Worm (Caenorhabditis elegans) whole organism, L1 larva: Measurements from ENCODE around the gene B0524.3.
A peak's percentile ranks its signal among the peaks of the same experiment; 100 is the strongest.

ENCODE experiments used
- C34B4.2 ChIP-seq: sonication (generic microtip); optimal IDR thresholded peaks from 2 replicates; lab custom pipeline; 2017; ENCODE audit warnings: mild to moderate bottlenecking, missing genetic modification characterization, missing compliant biosample characterization
- alr-1 ChIP-seq: fragments of 200-800 bp; sonication (Bioruptor generic); optimal IDR thresholded peaks from 2 replicates; lab custom pipeline; 2018; ENCODE audit warnings: borderline replicate concordance, mild to moderate bottlenecking, missing genetic modification characterization, missing compliant biosample characterization
- aly-2 ChIP-seq: fragments of 150-350 bp; optimal IDR thresholded peaks from 2 replicates; lab custom pipeline; 2014; ENCODE audit warnings: missing biosample characterization, missing genetic modification characterization
- blmp-1 ChIP-seq: fragments of 150-350 bp; optimal IDR thresholded peaks from 2 replicates; lab custom pipeline; 2014; ENCODE audit warnings: missing biosample characterization, missing genetic modification characterization
- ceh-63 ChIP-seq: fragments of 200-800 bp; sonication (Bioruptor generic); optimal IDR thresholded peaks from 2 replicates; lab custom pipeline; 2018; ENCODE audit warnings: mild to moderate bottlenecking, missing genetic modification characterization, missing compliant biosample characterization
- ceh-8 ChIP-seq: fragments of 200-800 bp; sonication (Bioruptor generic); optimal IDR thresholded peaks from 2 replicates; lab custom pipeline; 2018; ENCODE audit warnings: mild to moderate bottlenecking, missing genetic modification characterization, moderate library complexity, missing compliant biosample characterization
- ceh-90 ChIP-seq: sonication (generic microtip); optimal IDR thresholded peaks from 2 replicates; lab custom pipeline; 2016; ENCODE audit warnings: missing genetic modification characterization, missing compliant biosample characterization
- dpl-1 ChIP-seq, 3 experiments: fragments of 150-350 bp in 2 of 3; sonication (generic microtip) in 1 of 3; optimal IDR thresholded peaks; 2 replicates each; lab custom pipeline; 2014 to 2017; ENCODE audit warnings: missing biosample characterization in 3 of 3, missing genetic modification characterization in 3 of 3, missing genetic modification reagents in 3 of 3
- dsc-1 ChIP-seq: sonication (generic microtip); optimal IDR thresholded peaks from 2 replicates; lab custom pipeline; 2016; ENCODE audit warnings: mild to moderate bottlenecking, missing genetic modification characterization, missing compliant biosample characterization
- egl-13 ChIP-seq: sonication (generic microtip); optimal IDR thresholded peaks from 2 replicates; lab custom pipeline; 2016; ENCODE audit warnings: missing genotype, missing genetic modification reagents, missing genetic modification characterization, missing compliant biosample characterization
- ets-5 ChIP-seq: fragments of 200-800 bp; sonication (Bioruptor generic); IDR thresholded peaks from 2 replicates; pipeline ENCODE4 v1.3.6; 2022; ENCODE audit warnings: missing genetic modification characterization, missing compliant biosample characterization
- fkh-10 ChIP-seq: sonication (generic microtip); optimal IDR thresholded peaks from 2 replicates; lab custom pipeline; 2017; ENCODE audit warnings: missing biosample characterization, missing genetic modification reagents, missing genetic modification characterization
- fkh-8 ChIP-seq: sonication (generic microtip); optimal IDR thresholded peaks from 2 replicates; lab custom pipeline; 2016; ENCODE audit warnings: mild to moderate bottlenecking, missing genetic modification characterization, missing compliant biosample characterization
- fos-1 ChIP-seq: fragments of 150-350 bp; optimal IDR thresholded peaks from 2 replicates; lab custom pipeline; 2014; ENCODE audit warnings: missing biosample characterization, missing genetic modification characterization
- grh-1 ChIP-seq: fragments of 200-800 bp; sonication (Bioruptor generic); IDR thresholded peaks from 2 replicates; pipeline ENCODE4 v1.3.6; 2022; ENCODE audit warnings: missing genetic modification reagents, missing genetic modification characterization, missing compliant biosample characterization
- hlh-17 ChIP-seq: fragments of 200-800 bp; sonication (Bioruptor generic); optimal IDR thresholded peaks from 2 replicates; lab custom pipeline; 2018; ENCODE audit warnings: missing genetic modification characterization, mild to moderate bottlenecking, missing compliant biosample characterization, moderate library complexity, borderline replicate concordance
- irx-1 ChIP-seq: sonication (generic microtip); optimal IDR thresholded peaks from 2 replicates; lab custom pipeline; 2016; ENCODE audit warnings: missing genetic modification characterization, missing compliant biosample characterization
- isw-1 ChIP-seq: fragments of 200-800 bp; sonication (Bioruptor generic); IDR thresholded peaks from 2 replicates; pipeline ENCODE4 v1.3.6; 2022; ENCODE audit warnings: missing genetic modification characterization, missing compliant biosample characterization
- lin-13 ChIP-seq: fragments of 150-350 bp; optimal IDR thresholded peaks from 2 replicates; lab custom pipeline; 2014; ENCODE audit warnings: missing biosample characterization, missing genetic modification reagents, missing genetic modification characterization
- lin-35 ChIP-seq, 2 experiments: fragments of 150-350 bp; optimal IDR thresholded peaks; 2 replicates each; lab custom pipeline; 2014; ENCODE audit warnings: missing biosample characterization in 2 of 2, missing genetic modification characterization in 2 of 2, missing genetic modification reagents in 2 of 2
- lir-3 ChIP-seq: sonication (generic microtip); optimal IDR thresholded peaks from 2 replicates; lab custom pipeline; 2016; ENCODE audit warnings: mild to moderate bottlenecking, missing genetic modification characterization, moderate library complexity, missing compliant biosample characterization; ENCODE audit not compliant: poor library complexity
- lsy-2 ChIP-seq, 2 experiments: fragments of 150-350 bp; optimal IDR thresholded peaks; 2 replicates each; lab custom pipeline; 2014; ENCODE audit warnings: missing biosample characterization in 2 of 2, missing genetic modification characterization in 2 of 2
- mdl-1 ChIP-seq, 2 experiments: fragments of 150-350 bp; optimal IDR thresholded peaks; 2 replicates each; lab custom pipeline; 2014 to 2017; ENCODE audit warnings: missing biosample characterization in 2 of 2, missing genetic modification characterization in 2 of 2, inconsistent platforms in 1 of 2
- mef-2 ChIP-seq: fragments of 150-350 bp; optimal IDR thresholded peaks from 2 replicates; lab custom pipeline; 2014; ENCODE audit warnings: missing biosample characterization, missing genetic modification characterization
- mep-1 ChIP-seq: fragments of 150-350 bp; optimal IDR thresholded peaks from 2 replicates; lab custom pipeline; 2014; ENCODE audit warnings: missing biosample characterization, missing genetic modification characterization
- nhr-11 ChIP-seq: fragments of 150-350 bp; optimal IDR thresholded peaks from 2 replicates; lab custom pipeline; 2014; ENCODE audit warnings: missing biosample characterization, missing genetic modification characterization
- nhr-12 ChIP-seq: sonication (generic microtip); optimal IDR thresholded peaks from 2 replicates; lab custom pipeline; 2017; ENCODE audit warnings: missing biosample characterization, missing genetic modification characterization
- nhr-237 ChIP-seq: fragments of 150-350 bp; optimal IDR thresholded peaks from 2 replicates; lab custom pipeline; 2014; ENCODE audit warnings: missing biosample characterization, missing genetic modification characterization
- nhr-28 ChIP-seq: fragments of 150-350 bp; optimal IDR thresholded peaks from 2 replicates; lab custom pipeline; 2014; ENCODE audit warnings: missing biosample characterization, missing genetic modification characterization
- nhr-47 ChIP-seq: sonication (generic microtip); optimal IDR thresholded peaks from 2 replicates; lab custom pipeline; 2016; ENCODE audit warnings: mild to moderate bottlenecking, missing genetic modification characterization, moderate library complexity, missing compliant biosample characterization
- nhr-71 ChIP-seq: sonication (generic microtip); optimal IDR thresholded peaks from 2 replicates; lab custom pipeline; 2016; ENCODE audit warnings: mild to moderate bottlenecking, missing genetic modification characterization, moderate library complexity, missing compliant biosample characterization
- nhr-84 ChIP-seq: sonication (generic microtip); optimal IDR thresholded peaks from 2 replicates; lab custom pipeline; 2017; ENCODE audit warnings: missing biosample characterization, missing genetic modification characterization
- nhr-90 ChIP-seq: sonication (generic microtip); optimal IDR thresholded peaks from 2 replicates; lab custom pipeline; 2016; ENCODE audit warnings: mild to moderate bottlenecking, missing genetic modification characterization, missing compliant biosample characterization; ENCODE audit not compliant: poor library complexity
- pag-3 ChIP-seq: sonication (generic microtip); optimal IDR thresholded peaks from 2 replicates; lab custom pipeline; 2017; ENCODE audit warnings: missing genetic modification characterization, mild to moderate bottlenecking, missing compliant biosample characterization, antibody characterized with exemption, borderline replicate concordance; ENCODE audit not compliant: insufficient read depth
- pax-3 ChIP-seq: fragments of 200-800 bp; sonication (Bioruptor generic); optimal IDR thresholded peaks from 2 replicates; lab custom pipeline; 2018; ENCODE audit warnings: mild to moderate bottlenecking, missing genetic modification characterization, moderate library complexity, missing compliant biosample characterization
- snpc-4 ChIP-seq: fragments of 150-350 bp; optimal IDR thresholded peaks from 2 replicates; lab custom pipeline; 2014; ENCODE audit warnings: missing biosample characterization, missing genetic modification characterization
- snu-23 ChIP-seq: sonication (generic microtip); optimal IDR thresholded peaks from 2 replicates; lab custom pipeline; 2016; ENCODE audit warnings: missing genetic modification characterization, missing compliant biosample characterization
- sox-4 ChIP-seq: sonication (generic microtip); optimal IDR thresholded peaks from 2 replicates; lab custom pipeline; 2016; ENCODE audit warnings: missing genetic modification characterization, missing compliant biosample characterization
- sup-37 ChIP-seq: fragments of 200-800 bp; sonication (Bioruptor generic); optimal IDR thresholded peaks from 2 replicates; lab custom pipeline; 2018; ENCODE audit warnings: mild to moderate bottlenecking, missing genetic modification characterization, missing compliant biosample characterization
- tbx-2 ChIP-seq: sonication (generic microtip); optimal IDR thresholded peaks from 2 replicates; lab custom pipeline; 2016; ENCODE audit warnings: missing genetic modification characterization, missing compliant biosample characterization
- tlp-1 ChIP-seq: fragments of 150-350 bp; optimal IDR thresholded peaks from 2 replicates; lab custom pipeline; 2014; ENCODE audit warnings: missing biosample characterization, missing genetic modification characterization
- unc-130 ChIP-seq: fragments of 150-350 bp; optimal IDR thresholded peaks from 2 replicates; lab custom pipeline; 2017; ENCODE audit warnings: missing biosample characterization, missing genetic modification characterization, inconsistent platforms
- unc-30 ChIP-seq: sonication (generic microtip); optimal IDR thresholded peaks from 2 replicates; lab custom pipeline; 2017; ENCODE audit warnings: missing biosample characterization, missing genetic modification characterization
- unc-62 ChIP-seq: fragments of 150-350 bp; optimal IDR thresholded peaks from 2 replicates; lab custom pipeline; 2014; ENCODE audit warnings: missing biosample characterization, missing genetic modification reagents, missing genetic modification characterization
- xbp-1 ChIP-seq: sonication (generic microtip); optimal IDR thresholded peaks from 2 replicates; lab custom pipeline; 2016; ENCODE audit warnings: missing genetic modification characterization, missing compliant biosample characterization
- zip-4 ChIP-seq: fragments of 200-800 bp; sonication (Bioruptor generic); optimal IDR thresholded peaks from 2 replicates; lab custom pipeline; 2018; ENCODE audit warnings: mild to moderate bottlenecking, missing genetic modification characterization, moderate library complexity, missing compliant biosample characterization
- ztf-11 ChIP-seq, 2 experiments: sonication (generic microtip); optimal IDR thresholded peaks; 2 replicates each; lab custom pipeline; 2016 to 2017; ENCODE audit warnings: missing genetic modification characterization in 2 of 2, missing biosample characterization in 1 of 2, missing compliant biosample characterization in 1 of 2
- ztf-4 ChIP-seq: fragments of 150-350 bp; optimal IDR thresholded peaks from 2 replicates; lab custom pipeline; 2014; ENCODE audit warnings: missing biosample characterization, missing genetic modification characterization

The B0524.3 gene

ce11 chrIII:1918311-1918932, 31.0 kb downstream of the B0524.3 start:
- no peak for TF ChIP-seq nhr-11
- no peak for TF ChIP-seq lin-35 (GFP tag; optimal IDR thresholded peaks at IDR 0.05; lab: Kevin White, UChicago)
- TF ChIP-seq dsc-1 (tag; lab: Kevin White, UChicago) = peak; percentile 71
- no peak for TF ChIP-seq dpl-1 (GFP tag; optimal IDR thresholded peaks at IDR 0.05; lab: Kevin White, UChicago)
- TF ChIP-seq unc-30 (tag; lab: Kevin White, UChicago) = no peak
- TF ChIP-seq ceh-90 (tag; lab: Kevin White, UChicago) = no peak
- peak; percentile 57 for TF ChIP-seq egl-13
- TF ChIP-seq fkh-8 (tag; lab: Kevin White, UChicago) = peak; percentile 78
- no peak for TF ChIP-seq tlp-1 (tag; lab: Kevin White, UChicago)
- no peak for TF ChIP-seq lin-13 (GFP tag; lab: Kevin White, UChicago)
- TF ChIP-seq lir-3 (tag; lab: Kevin White, UChicago) = no peak
- TF ChIP-seq sox-4 = peak; percentile 49
- no peak for TF ChIP-seq fkh-10 (GFP tag; lab: Kevin White, UChicago)
- no peak for TF ChIP-seq nhr-71 (tag; lab: Kevin White, UChicago)
- no peak for TF ChIP-seq nhr-84 (tag; lab: Kevin White, UChicago)
- TF ChIP-seq unc-62 = no peak
- TF ChIP-seq nhr-47 (tag; lab: Kevin White, UChicago) = no peak
- no peak for TF ChIP-seq aly-2 (tag; lab: Kevin White, UChicago)

ce11 chrIII:1921136-1921680, 33.8 kb downstream of the B0524.3 start:
- peak; percentile 81 for TF ChIP-seq snpc-4 (tag; lab: Kevin White, UChicago)
- peak; percentile 41 for TF ChIP-seq nhr-12 (tag; lab: Kevin White, UChicago)
- TF ChIP-seq blmp-1 (tag; lab: Kevin White, UChicago) = peak; percentile 97
- TF ChIP-seq unc-130 (tag; lab: Kevin White, UChicago) = peak; percentile 48
- peak; percentile 76 for TF ChIP-seq C34B4.2 (tag; lab: Kevin White, UChicago)
- no peak for TF ChIP-seq nhr-28 (tag; lab: Kevin White, UChicago)
- peak; percentile 71 to 91 for TF ChIP-seq mdl-1 (tag; optimal IDR thresholded peaks at IDR 0.05; lab: Kevin White, UChicago)
- no peak for TF ChIP-seq alr-1 (tag; lab: Kevin White, UChicago)
- TF ChIP-seq ztf-11 (tag; optimal IDR thresholded peaks at IDR 0.05; lab: Kevin White, UChicago) = peak; percentile 44 to 94
- peak; percentile 97 for TF ChIP-seq grh-1 (GFP tag; lab: Robert Waterston, UW)
- TF ChIP-seq pax-3 (tag; lab: Kevin White, UChicago) = peak; percentile 97
- TF ChIP-seq nhr-237 (tag; lab: Kevin White, UChicago) = peak; percentile 85
- TF ChIP-seq unc-62 = peak; percentile 93
- peak; percentile 98 for TF ChIP-seq ceh-8 (GFP tag; lab: Kevin White, UChicago)
- TF ChIP-seq lsy-2 (tag; optimal IDR thresholded peaks at IDR 0.05; lab: Kevin White, UChicago) = peak; percentile 86 to 90
- TF ChIP-seq sup-37 = peak; percentile 94
- peak; percentile 94 for TF ChIP-seq xbp-1
- TF ChIP-seq ceh-63 = peak; percentile 84
- TF ChIP-seq nhr-90 (tag; lab: Kevin White, UChicago) = peak; percentile 97
- TF ChIP-seq tbx-2 (tag; lab: Kevin White, UChicago) = peak; percentile 100
- peak; percentile 95 for TF ChIP-seq mef-2 (tag; lab: Kevin White, UChicago)
- TF ChIP-seq mep-1 (tag; lab: Kevin White, UChicago) = peak; percentile 87
- peak; percentile 80 for TF ChIP-seq fos-1 (tag; lab: Kevin White, UChicago)
- peak; percentile 80 for TF ChIP-seq aly-2 (tag; lab: Kevin White, UChicago)
- no peak for TF ChIP-seq hlh-17 (GFP tag; lab: Kevin White, UChicago)
- TF ChIP-seq snu-23 (GFP tag; lab: Kevin White, UChicago) = peak; percentile 98
- peak; percentile 98 for TF ChIP-seq irx-1 (tag; lab: Kevin White, UChicago)
- peak; percentile 98 for TF ChIP-seq dsc-1 (tag; lab: Kevin White, UChicago)
- TF ChIP-seq ztf-4 (tag; lab: Kevin White, UChicago) = peak; percentile 89
- TF ChIP-seq lin-13 (GFP tag; lab: Kevin White, UChicago) = peak; percentile 78
- TF ChIP-seq zip-4 (GFP tag; lab: Kevin White, UChicago) = peak; percentile 87
- TF ChIP-seq nhr-11 = peak; percentile 91
- TF ChIP-seq sox-4 = peak; percentile 95
- peak; percentile 99 for TF ChIP-seq fkh-8 (tag; lab: Kevin White, UChicago)
- TF ChIP-seq ets-5 (GFP tag; lab: Robert Waterston, UW) = no peak
- peak; percentile 60 for TF ChIP-seq pag-3
- peak; percentile 81 for TF ChIP-seq isw-1 (GFP tag; lab: Robert Waterston, UW)
